Fruit fly (Drosophila melanogaster) whole organism, wandering third instar larva: ENCODE data around the gene Sf3b3.

Source experiments
- Abd-B ChIP-seq: fragments of >200 bp; optimal IDR thresholded peaks from 2 replicates; lab custom pipeline; 2017; ENCODE audit warnings: missing biosample characterization, missing genetic modification characterization
- CG9705 ChIP-seq: fragments of 200-800 bp; sonication (Bioruptor generic); optimal IDR thresholded peaks from 2 replicates; lab custom pipeline; 2018; ENCODE audit warnings: missing biosample characterization, mild to moderate bottlenecking, missing genetic modification characterization
- Dif ChIP-seq: fragments of 200-275, 200-300 bp; sonication (Bioruptor generic); optimal IDR thresholded peaks from 2 replicates; lab custom pipeline; 2018; ENCODE audit warnings: missing biosample characterization, missing genetic modification characterization; ENCODE audit not compliant: partially characterized antibody
- N ChIP-seq: fragments of >200 bp; optimal IDR thresholded peaks from 2 replicates; lab custom pipeline; 2018; ENCODE audit warnings: missing biosample characterization, missing external identifiers, missing genetic modification characterization
- foxo ChIP-seq, 2 experiments: fragments of 200-800 bp; sonication (Bioruptor generic); optimal IDR thresholded peaks; 2 replicates in 1 of 2; 3 replicates in 1 of 2; lab custom pipeline; 2016 to 2017; ENCODE audit warnings: missing biosample characterization in 2 of 2, missing genetic modification characterization in 2 of 2
- lola ChIP-seq: fragments of >200 bp; optimal IDR thresholded peaks from 2 replicates; lab custom pipeline; 2017; ENCODE audit warnings: missing biosample characterization, missing genetic modification characterization
- pan ChIP-seq: fragments of >200 bp; optimal IDR thresholded peaks from 2 replicates; lab custom pipeline; 2017
- psq ChIP-seq: fragments of 200-800 bp; sonication (Bioruptor generic); optimal IDR thresholded peaks from 3 replicates; lab custom pipeline; 2017; ENCODE audit warnings: missing biosample characterization, mild to moderate bottlenecking, missing genetic modification characterization, moderate library complexity
- usp ChIP-seq: fragments of >200 bp; optimal IDR thresholded peaks from 2 replicates; lab custom pipeline; 2017; ENCODE audit warnings: missing biosample characterization, missing genetic modification characterization

dm6 chr3L:871713-872112 lies 38.5 kb upstream of the Sf3b3 start, which contains the start of gene Usp10:
- TF ChIP-seq N (no peak), lola (GFP tag; lab: Kevin White, UChicago) (no peak), psq (GFP tag; lab: Kevin White, UChicago) (no peak), usp (GFP tag; lab: Kevin White, UChicago) (no peak), CG9705 (GFP tag; lab: Kevin White, UChicago) (no peak), Abd-B (no peak), pan (lab: Kevin White, UChicago) (no peak), Dif (no peak), foxo (GFP tag; optimal IDR thresholded peaks at IDR 0.05; lab: Kevin White, UChicago) (no peak)
